Fruit fly (Drosophila melanogaster): Measurements from ENCODE around the gene CG3698.

The CG3698 gene

dm6 chr3L:20771891-20772646 lies 26.1 kb downstream of the CG3698 start (continued):
- TF ChIP-seq CG14965 (GFP tag; optimal IDR thresholded peaks at IDR 0.05; ENCODE audit: borderline replicate concordance) (no peak), Atf6 (GFP tag; IDR thresholded peaks at IDR 0.05) (peak; percentile 80), CG31441 (GFP tag; IDR thresholded peaks at IDR 0.05) (peak; percentile 81), C15 (GFP tag; IDR thresholded peaks at IDR 0.05) (0 out of 3 replicates have a peak, but pooled peaks have one; percentile 38), Nf-YC (tag; optimal IDR thresholded peaks at IDR 0.05) (no peak), CG10431 (GFP tag; optimal IDR thresholded peaks at IDR 0.05) (no peak), wdn (GFP tag; IDR thresholded peaks at IDR 0.05) (peak; percentile 58; the same call in 1 of the 2 replicates), sna (GFP tag; IDR thresholded peaks at IDR 0.05; ENCODE audit: partially characterized antibody) (no peak), stc (GFP tag; IDR thresholded peaks at IDR 0.05) (peak; percentile 84), Tbp (GFP tag; optimal IDR thresholded peaks at IDR 0.05) (no peak), CG7357 (GFP tag; IDR thresholded peaks at IDR 0.05) (peak; percentile 54; the same call in 2 of the 3 replicates), CG2116 (GFP tag; optimal IDR thresholded peaks at IDR 0.05) (peak; percentile 72), Abd-B (GFP tag; optimal IDR thresholded peaks at IDR 0.05) (peak; percentile 51), CG10565 (GFP tag; optimal IDR thresholded peaks at IDR 0.05) (no peak), CG16863 (GFP tag; optimal IDR thresholded peaks at IDR 0.05) (peak; percentile 58), Chrac-16 (GFP tag; optimal IDR thresholded peaks at IDR 0.05) (peak; percentile 73), Sox102F (GFP tag; optimal IDR thresholded peaks at IDR 0.05) (peak; percentile 84), CG9727 (GFP tag; optimal IDR thresholded peaks at IDR 0.05) (peak; percentile 84), tio (GFP tag; optimal IDR thresholded peaks at IDR 0.05) (peak; percentile 71), CG12659 (GFP tag; optimal IDR thresholded peaks at IDR 0.05) (peak; percentile 66), CG17385 (GFP tag; optimal IDR thresholded peaks at IDR 0.05) (peak; percentile 65), CG10274 (GFP tag; optimal IDR thresholded peaks at IDR 0.05) (peak; percentile 25), ranshi (GFP tag; IDR thresholded peaks at IDR 0.05) (peak; percentile 81), CG14050 (GFP tag; IDR thresholded peaks at IDR 0.05) (peak; percentile 82), fu2 (GFP tag; optimal IDR thresholded peaks at IDR 0.05) (peak; percentile 2), CG12104 (GFP tag; optimal IDR thresholded peaks at IDR 0.05) (peak; percentile 77), ap (GFP tag; IDR thresholded peaks at IDR 0.05) (peak; percentile 75), ac (GFP tag; optimal IDR thresholded peaks at IDR 0.05) (no peak), bowl (GFP tag; IDR thresholded peaks at IDR 0.05) (peak; percentile 74), sim (GFP tag; IDR thresholded peaks at IDR 0.05) (peak; percentile 58; the same call in 1 of the 2 replicates), CG13775 (GFP tag; optimal IDR thresholded peaks at IDR 0.05) (peak; percentile 75), Opbp (GFP tag; IDR thresholded peaks at IDR 0.05; ENCODE audit: partially characterized antibody) (0 out of 3 replicates have a peak, but pooled peaks have one; percentile 22), CG34376 (GFP tag; optimal IDR thresholded peaks at IDR 0.05) (peak; percentile 43), insv (GFP tag; optimal IDR thresholded peaks at IDR 0.05) (peak in 1 of 2 experiments; percentile 25), sd (tag; optimal IDR thresholded peaks at IDR 0.05) (peak; percentile 99), Dbx (GFP tag; IDR thresholded peaks at IDR 0.05) (peak; percentile 73), HmgZ (tag; optimal IDR thresholded peaks at IDR 0.05) (peak; percentile 63), grn (GFP tag; optimal IDR thresholded peaks at IDR 0.05) (no peak), fd96Cb (tag; optimal IDR thresholded peaks at IDR 0.05) (peak; percentile 73), Scr (GFP tag; IDR thresholded peaks at IDR 0.05; ENCODE audit: partially characterized antibody) (no peak), Pdp1 (GFP tag; optimal IDR thresholded peaks at IDR 0.05) (peak; percentile 75 to 78), CG9609 (GFP tag; optimal IDR thresholded peaks at IDR 0.05) (peak; percentile 58), Sox100B (GFP tag; optimal IDR thresholded peaks at IDR 0.05) (no peak), nmo (GFP tag; optimal IDR thresholded peaks at IDR 0.05) (peak; percentile 80), cwo (GFP tag; optimal IDR thresholded peaks at IDR 0.05) (peak; percentile 67), H15 (GFP tag; IDR thresholded peaks at IDR 0.05) (peak; percentile 69), CG4730 (GFP tag; IDR thresholded peaks at IDR 0.05) (peak; percentile 57; the same call in 1 of the 2 replicates), CrebB (tag; optimal IDR thresholded peaks at IDR 0.05) (peak; percentile 67), CG8478 (optimal IDR thresholded peaks at IDR 0.05) (no peak)

Data from whole organism, embryonic.